Fruit fly (Drosophila melanogaster) Kc167 (cell line): ENCODE results near the gene SNF4Agamma.

ENCODE experiments used
- Myc ChIP-seq: fragments of >200 bp; optimal IDR thresholded peaks from 2 replicates; lab custom pipeline; 2017; ENCODE audit warnings: missing external identifiers
- insv ChIP-seq: fragments of >200 bp; optimal IDR thresholded peaks from 3 replicates; lab custom pipeline; 2018; ENCODE audit warnings: missing external identifiers
- psq ChIP-seq: fragments of >200 bp; optimal IDR thresholded peaks from 2 replicates; lab custom pipeline; 2017; ENCODE audit warnings: missing external identifiers

DNA sequence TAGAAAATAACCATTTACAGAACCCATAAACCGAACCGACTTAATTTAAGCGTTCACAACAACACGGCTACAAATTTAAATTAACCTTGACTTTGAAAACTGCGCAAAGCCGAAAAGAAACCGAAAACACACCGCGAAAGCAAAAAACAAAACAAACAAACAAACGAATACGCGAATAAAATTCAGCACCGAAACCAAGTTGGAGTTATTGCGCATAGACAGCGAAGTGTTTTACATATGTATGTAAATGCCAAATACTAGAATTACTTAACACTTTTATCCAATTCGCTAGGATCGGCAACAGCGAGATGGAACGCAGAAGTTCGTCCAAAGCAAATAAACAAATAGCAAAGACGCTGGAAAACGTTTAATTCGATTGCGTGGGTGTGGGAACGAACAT, 45.1 kb downstream of the SNF4Agamma start:
- TF ChIP-seq psq (lab: Kevin White, UChicago) (no peak), Myc (no peak), insv (lab: Kevin White, UChicago) (no peak)
